Fruit fly (Drosophila melanogaster): ENCODE results near the gene ND-13B.

ND-13B gene

DNA sequence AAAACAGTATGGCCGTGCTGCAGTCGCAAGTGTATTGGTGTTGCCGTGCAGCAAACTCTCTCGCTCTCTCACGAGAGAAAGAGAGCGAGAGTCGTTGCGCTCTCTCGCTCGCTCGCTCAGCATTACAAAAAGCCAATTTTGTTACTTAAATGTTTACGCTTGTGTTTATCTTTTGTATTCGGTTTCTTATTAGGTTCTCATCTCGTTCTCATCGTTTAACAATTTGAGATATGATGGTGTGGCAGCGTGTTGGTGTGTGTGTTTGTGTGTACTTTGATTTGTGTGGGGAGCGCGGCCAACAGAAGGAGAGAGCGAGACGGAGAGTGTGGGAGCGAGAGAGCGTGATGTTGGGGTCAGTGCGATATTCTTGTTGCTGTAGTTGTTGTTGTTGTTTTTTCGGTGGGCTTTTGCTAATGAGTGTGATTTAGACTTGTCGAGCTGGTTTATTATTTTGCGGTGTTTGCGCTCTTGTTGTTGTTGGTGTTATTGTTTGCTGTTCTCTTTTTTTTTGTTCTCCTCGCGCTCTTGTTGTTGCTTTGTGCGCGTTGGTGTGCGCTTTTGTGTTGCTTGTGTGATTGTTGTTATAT is 43.3 kb upstream of the ND-13B start (continued):
- peak; percentile 39; the same call in 1 of the 2 replicates for TF ChIP-seq Gug (GFP tag; IDR thresholded peaks at IDR 0.05)
- TF ChIP-seq Lpt (GFP tag; optimal IDR thresholded peaks at IDR 0.05), result no peak
- TF ChIP-seq Hr39 (GFP tag; optimal IDR thresholded peaks at IDR 0.05), result no peak
- no peak for TF ChIP-seq CG11902 (GFP tag; optimal IDR thresholded peaks at IDR 0.05)
- TF ChIP-seq Hr38 (GFP tag; optimal IDR thresholded peaks at IDR 0.05), result no peak
- TF ChIP-seq CG7368 (GFP tag; optimal IDR thresholded peaks at IDR 0.05), result no peak
- peak; percentile 81 for TF ChIP-seq CG6854 (GFP tag; optimal IDR thresholded peaks at IDR 0.05)
- peak; percentile 18 for TF ChIP-seq Ets96B (tag; optimal IDR thresholded peaks at IDR 0.05)
- TF ChIP-seq Blimp-1 (GFP tag; optimal IDR thresholded peaks at IDR 0.05), result no peak
- TF ChIP-seq esn (GFP tag; optimal IDR thresholded peaks at IDR 0.05), result no peak
- TF ChIP-seq CG8119 (GFP tag; IDR thresholded peaks at IDR 0.05), result peak; percentile 49; the same call in 1 of the 3 replicates
- peak; percentile 19 to 20 for TF ChIP-seq salr (GFP tag; optimal IDR thresholded peaks at IDR 0.05)
- no peak for TF ChIP-seq CG3032 (tag; optimal IDR thresholded peaks at IDR 0.05)
- TF ChIP-seq CG9139 (GFP tag; optimal IDR thresholded peaks at IDR 0.05), result peak; percentile 64

DNA sequence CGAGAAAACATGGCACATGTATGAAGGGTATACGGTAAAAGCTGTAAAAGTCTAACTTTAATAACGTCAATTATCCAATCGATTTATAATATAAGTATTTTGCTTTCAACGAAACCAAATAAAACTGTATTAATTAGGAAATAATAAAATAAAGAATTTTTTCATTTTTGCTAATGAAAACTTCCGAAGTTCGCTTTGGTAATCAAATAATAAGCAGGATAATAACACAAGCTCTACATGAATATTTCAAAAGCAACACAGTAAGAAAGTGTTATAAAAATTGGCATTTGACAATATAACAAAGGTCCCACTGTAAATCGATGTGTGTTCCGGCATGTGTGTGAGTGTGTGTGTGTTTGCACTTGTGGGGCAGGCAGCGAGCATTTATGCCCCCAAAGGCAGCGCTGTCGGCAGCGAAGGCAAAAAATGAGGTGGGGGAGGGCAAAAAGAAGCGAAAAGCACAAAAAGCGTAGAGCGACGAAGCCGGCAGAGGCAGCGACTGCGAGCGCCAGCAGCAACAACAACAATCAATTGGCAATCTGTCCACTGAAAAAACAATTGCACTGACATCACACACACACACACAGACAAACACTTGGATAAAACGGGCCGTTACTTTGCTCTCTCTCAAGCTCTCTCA is 42.7 kb upstream of the ND-13B start:
- TF ChIP-seq spab (GFP tag; optimal IDR thresholded peaks at IDR 0.05), result no peak
- TF ChIP-seq CG32006 (GFP tag; optimal IDR thresholded peaks at IDR 0.05), result peak; percentile 57
- TF ChIP-seq cyc (GFP tag; optimal IDR thresholded peaks at IDR 0.05), result peak; percentile 19
- peak in 1 of 2 experiments; percentile 52 for TF ChIP-seq salr (GFP tag; optimal IDR thresholded peaks at IDR 0.05)
- no peak for TF ChIP-seq Lpt (GFP tag; optimal IDR thresholded peaks at IDR 0.05)
- no peak for TF ChIP-seq Ets21C (GFP tag; optimal IDR thresholded peaks at IDR 0.05)
- TF ChIP-seq CG15336 (GFP tag; IDR thresholded peaks at IDR 0.05), result no peak; the same call in 1 of the 2 replicates
- peak; percentile 3 for TF ChIP-seq net (GFP tag; optimal IDR thresholded peaks at IDR 0.05)
- peak; percentile 25 for TF ChIP-seq CG34406 (GFP tag; optimal IDR thresholded peaks at IDR 0.05)
- no peak for TF ChIP-seq Sox15 (GFP tag; optimal IDR thresholded peaks at IDR 0.05)
- no peak for TF ChIP-seq CG9139 (GFP tag; optimal IDR thresholded peaks at IDR 0.05)
- no peak for TF ChIP-seq CG3919 (GFP tag; optimal IDR thresholded peaks at IDR 0.05)
- peak; percentile 65 for TF ChIP-seq OdsH (GFP tag; optimal IDR thresholded peaks at IDR 0.05)
- no peak for TF ChIP-seq CG11294 (GFP tag; IDR thresholded peaks at IDR 0.05)
- TF ChIP-seq Sox102F (GFP tag; optimal IDR thresholded peaks at IDR 0.05), result no peak
- TF ChIP-seq eg (GFP tag; IDR thresholded peaks at IDR 0.05), result peak; percentile 66
- no peak for TF ChIP-seq CG31627 (GFP tag; optimal IDR thresholded peaks at IDR 0.05)
- no peak for TF ChIP-seq CG6808 (GFP tag; optimal IDR thresholded peaks at IDR 0.05)
- TF ChIP-seq CG7368 (GFP tag; optimal IDR thresholded peaks at IDR 0.05), result no peak
- peak; percentile 51 for TF ChIP-seq Eip75B (GFP tag; optimal IDR thresholded peaks at IDR 0.05)
- no peak for TF ChIP-seq dsx (GFP tag; optimal IDR thresholded peaks at IDR 0.05; ENCODE audit: poor library complexity, severe bottlenecking)
- peak; percentile 9 for TF ChIP-seq topi (GFP tag; optimal IDR thresholded peaks at IDR 0.05)
- TF ChIP-seq svp (GFP tag), result no peak
- peak; percentile 61 for TF ChIP-seq CG10631 (GFP tag; optimal IDR thresholded peaks at IDR 0.05)
- TF ChIP-seq Hr39 (GFP tag; optimal IDR thresholded peaks at IDR 0.05), result peak; percentile 27
- TF ChIP-seq Hr38 (GFP tag; optimal IDR thresholded peaks at IDR 0.05), result no peak
- TF ChIP-seq fd59A (GFP tag; optimal IDR thresholded peaks at IDR 0.05), result no peak
- no peak for TF ChIP-seq CG11902 (GFP tag; optimal IDR thresholded peaks at IDR 0.05)
- peak; percentile 13 for TF ChIP-seq CG4318 (GFP tag; optimal IDR thresholded peaks at IDR 0.05)
- TF ChIP-seq CG6854 (GFP tag; optimal IDR thresholded peaks at IDR 0.05), result no peak
- peak; percentile 7 for TF ChIP-seq Sox14 (GFP tag; optimal IDR thresholded peaks at IDR 0.05)
- TF ChIP-seq CG8319 (GFP tag; optimal IDR thresholded peaks at IDR 0.05), result no peak
- TF ChIP-seq CG10669 (GFP tag; optimal IDR thresholded peaks at IDR 0.05), result peak; percentile 13
- peak; percentile 18 for TF ChIP-seq CG6792 (GFP tag; optimal IDR thresholded peaks at IDR 0.05)
- no peak for TF ChIP-seq Gug (GFP tag; IDR thresholded peaks at IDR 0.05)
- peak; percentile 86 for TF ChIP-seq Eip78C (GFP tag)
- no peak for TF ChIP-seq CG11762 (GFP tag; optimal IDR thresholded peaks at IDR 0.05; ENCODE audit: insufficient read depth)
- no peak for TF ChIP-seq dac (GFP tag; optimal IDR thresholded peaks at IDR 0.05)
- no peak for TF ChIP-seq Ets96B (tag; optimal IDR thresholded peaks at IDR 0.05)
- peak; percentile 17 for TF ChIP-seq acj6 (GFP tag; optimal IDR thresholded peaks at IDR 0.05)
- no peak; the same call in 1 of the 3 replicates for TF ChIP-seq CG6163 (GFP tag; IDR thresholded peaks at IDR 0.05)
- TF ChIP-seq Blimp-1 (GFP tag; optimal IDR thresholded peaks at IDR 0.05), result no peak
- TF ChIP-seq pdm3 (GFP tag; optimal IDR thresholded peaks at IDR 0.05), result peak; percentile 38
- TF ChIP-seq CG16779 (tag; optimal IDR thresholded peaks at IDR 0.05), result no peak

All from whole organism, prepupa.